Worm (Caenorhabditis elegans): Measurements from ENCODE around the gene ensh-1.

ce11 chrX:8857904-8858612, 47.1 kb upstream of the ensh-1 start, which contains the start of gene C06E2.5:
- no peak for TF ChIP-seq dao-5 (tag; optimal IDR thresholded peaks at IDR 0.05)
- no peak for TF ChIP-seq W03F9.2 (tag; optimal IDR thresholded peaks at IDR 0.05)

All from whole organism, L4/young adult.